Fruit fly (Drosophila melanogaster) whole organism, embryonic: Measurements from ENCODE around the gene cort.

Source experiments
- B-H2 ChIP-seq: fragments of 200-800 bp; sonication (Bioruptor generic); optimal IDR thresholded peaks from 2 replicates; lab custom pipeline; 2018; ENCODE audit warnings: missing biosample characterization, mild to moderate bottlenecking, missing genetic modification characterization
- CG10209 ChIP-seq: fragments of 200-800 bp; sonication (Bioruptor generic); optimal IDR thresholded peaks from 3 replicates; lab custom pipeline; 2017; ENCODE audit warnings: missing biosample characterization, mild to moderate bottlenecking, missing genetic modification characterization, missing genetic modification reagents
- CG1024 ChIP-seq: fragments of 200-800 bp; sonication (Bioruptor generic); IDR thresholded peaks from 2 replicates; pipeline ENCODE4 v1.3.6; 2022; ENCODE audit warnings: missing biosample characterization, missing genetic modification characterization
- CG10267 ChIP-seq: fragments of 200-800 bp; sonication (Bioruptor generic); optimal IDR thresholded peaks from 2 replicates; lab custom pipeline; 2018; ENCODE audit warnings: missing biosample characterization, mild to moderate bottlenecking, missing genetic modification characterization, moderate library complexity
- CG10274 ChIP-seq: fragments of 200-800 bp; sonication (Bioruptor generic); optimal IDR thresholded peaks from 3 replicates; lab custom pipeline; 2017; ENCODE audit warnings: missing biosample characterization, mild to moderate bottlenecking, missing genetic modification characterization
- CG10543 ChIP-seq: fragments of 200-800 bp; sonication (Bioruptor generic); optimal IDR thresholded peaks from 3 replicates; lab custom pipeline; 2017; ENCODE audit warnings: missing biosample characterization, mild to moderate bottlenecking, missing genetic modification characterization, moderate library complexity
- CG10565 ChIP-seq: fragments of 200-800 bp; sonication (Bioruptor generic); optimal IDR thresholded peaks from 3 replicates; lab custom pipeline; 2016; ENCODE audit warnings: missing biosample characterization, mild to moderate bottlenecking, missing genetic modification characterization
- CG11398 ChIP-seq: fragments of 200-800 bp; sonication (Bioruptor generic); optimal IDR thresholded peaks from 2 replicates; lab custom pipeline; 2016; ENCODE audit warnings: missing biosample characterization, missing genetic modification characterization
- CG12236 ChIP-seq: fragments of 200-800 bp; sonication (Bioruptor generic); optimal IDR thresholded peaks from 2 replicates; lab custom pipeline; 2016; ENCODE audit warnings: missing biosample characterization, missing genetic modification characterization
- CG1233 ChIP-seq: fragments of 200-800 bp; sonication (Bioruptor generic); optimal IDR thresholded peaks from 4 replicates; lab custom pipeline; 2018; ENCODE audit warnings: missing biosample characterization, mild to moderate bottlenecking, missing genetic modification characterization
- CG12942 ChIP-seq: fragments of 200-800 bp; sonication (Bioruptor generic); optimal IDR thresholded peaks from 3 replicates; lab custom pipeline; 2016; ENCODE audit warnings: missing biosample characterization, missing genetic modification characterization
- CG14441 ChIP-seq: fragments of 200-800 bp; sonication (Bioruptor generic); IDR thresholded peaks from 2 replicates; pipeline ENCODE4 v1.3.6; 2022; ENCODE audit warnings: missing biosample characterization, missing genetic modification characterization
- CG14710 ChIP-seq: fragments of 200-800 bp; sonication (Bioruptor generic); optimal IDR thresholded peaks from 3 replicates; lab custom pipeline; 2019; ENCODE audit warnings: missing biosample characterization, mild to moderate bottlenecking, missing genetic modification characterization, moderate library complexity
- CG15073 ChIP-seq: fragments of 200-800 bp; sonication (Bioruptor generic); optimal IDR thresholded peaks from 2 replicates; lab custom pipeline; 2016; ENCODE audit warnings: missing biosample characterization, missing genetic modification characterization
- CG15514 ChIP-seq: fragments of 200-800 bp; sonication (Bioruptor generic); optimal IDR thresholded peaks from 3 replicates; lab custom pipeline; 2017; ENCODE audit warnings: missing biosample characterization, missing genetic modification characterization, mild to moderate bottlenecking, moderate library complexity, missing genetic modification reagents
- CG17802 ChIP-seq: fragments of 200-800 bp; sonication (Bioruptor generic); optimal IDR thresholded peaks from 2 replicates; lab custom pipeline; 2018; ENCODE audit warnings: missing biosample characterization, mild to moderate bottlenecking, missing genetic modification characterization, moderate library complexity
- CG2202 ChIP-seq: fragments of 200-800 bp; sonication (Bioruptor generic); optimal IDR thresholded peaks from 2 replicates; lab custom pipeline; 2018; ENCODE audit warnings: missing biosample characterization, mild to moderate bottlenecking, missing genetic modification characterization
- CG3163 ChIP-seq: fragments of 200-800 bp; sonication (Bioruptor generic); optimal IDR thresholded peaks from 3 replicates; lab custom pipeline; 2016; ENCODE audit warnings: missing biosample characterization, missing genetic modification characterization
- CG5180 ChIP-seq: fragments of 200-800 bp; sonication (Bioruptor generic); optimal IDR thresholded peaks from 3 replicates; lab custom pipeline; 2017; ENCODE audit warnings: missing biosample characterization, missing genetic modification characterization, mild to moderate bottlenecking, moderate library complexity, missing genetic modification reagents
- CG7839 ChIP-seq: fragments of 200-800 bp; sonication (Bioruptor generic); optimal IDR thresholded peaks from 3 replicates; lab custom pipeline; 2018; ENCODE audit warnings: missing biosample characterization, mild to moderate bottlenecking, missing genetic modification characterization, moderate library complexity
- CG7928 ChIP-seq: fragments of 200-800 bp; sonication (Bioruptor generic); optimal IDR thresholded peaks from 2 replicates; lab custom pipeline; 2017; ENCODE audit warnings: missing biosample characterization, mild to moderate bottlenecking, missing genetic modification characterization
- CG8924 ChIP-seq: fragments of 200-800 bp; optimal IDR thresholded peaks from 3 replicates; lab custom pipeline; 2019; ENCODE audit warnings: missing biosample characterization, mild to moderate bottlenecking, missing genetic modification characterization, moderate library complexity
- CG9727 ChIP-seq: fragments of 200-800 bp; sonication (Bioruptor generic); optimal IDR thresholded peaks from 3 replicates; lab custom pipeline; 2017; ENCODE audit warnings: missing biosample characterization, mild to moderate bottlenecking, missing genetic modification characterization
- CG9932 ChIP-seq: fragments of 200-800 bp; sonication (Bioruptor generic); IDR thresholded peaks from 2 replicates; pipeline ENCODE4 v1.3.6; 2022; ENCODE audit warnings: missing biosample characterization, missing genetic modification characterization
- Doc3 ChIP-seq: fragments of 200-800 bp; sonication (Bioruptor generic); IDR thresholded peaks from 3 replicates; pipeline ENCODE4 v1.3.6; 2022; ENCODE audit warnings: missing biosample characterization, missing genetic modification characterization; ENCODE audit not compliant: partially characterized antibody
- Eip74EF ChIP-seq, 2 experiments: fragments of 200-800 bp in 1 of 2; fragments of >200 bp in 1 of 2; sonication (Bioruptor generic) in 1 of 2; optimal IDR thresholded peaks; 2 replicates each; lab custom pipeline; 2017 to 2019; ENCODE audit warnings: missing biosample characterization in 2 of 2, missing genetic modification characterization in 2 of 2, mild to moderate bottlenecking in 1 of 2, moderate library complexity in 1 of 2
- Fer1 ChIP-seq: fragments of 200-800 bp; sonication (Bioruptor generic); optimal IDR thresholded peaks from 2 replicates; lab custom pipeline; 2017; ENCODE audit warnings: missing biosample characterization, mild to moderate bottlenecking, missing genetic modification characterization
- Fer3 ChIP-seq: fragments of 200-800 bp; sonication (Bioruptor generic); optimal IDR thresholded peaks from 2 replicates; lab custom pipeline; 2018; ENCODE audit warnings: missing biosample characterization, mild to moderate bottlenecking, missing genetic modification characterization, moderate library complexity
- H15 ChIP-seq: fragments of 200-800 bp; sonication (Bioruptor generic); IDR thresholded peaks from 3 replicates; pipeline ENCODE4 v1.3.6; 2022; ENCODE audit warnings: missing biosample characterization, missing genetic modification characterization
- HHEX ChIP-seq: fragments of 200-800 bp; sonication (Bioruptor generic); optimal IDR thresholded peaks from 3 replicates; lab custom pipeline; 2017; ENCODE audit warnings: missing biosample characterization, mild to moderate bottlenecking, missing genetic modification characterization, missing genetic modification reagents
- Hsf ChIP-seq: fragments of 200-800 bp; sonication (Bioruptor generic); optimal IDR thresholded peaks from 3 replicates; lab custom pipeline; 2016; ENCODE audit warnings: missing biosample characterization, missing genetic modification characterization
- Rfx ChIP-seq: fragments of 200-800 bp; sonication (Bioruptor generic); IDR thresholded peaks from 2 replicates; pipeline ENCODE4 v1.3.6; 2022; ENCODE audit warnings: missing biosample characterization, missing genetic modification characterization
- Rx ChIP-seq: fragments of 200-800 bp; sonication (Bioruptor generic); IDR thresholded peaks from 2 replicates; pipeline ENCODE4 v1.3.6; 2022; ENCODE audit warnings: missing biosample characterization, missing genetic modification characterization
- chinmo ChIP-seq: fragments of 200-800 bp; sonication (Bioruptor generic); IDR thresholded peaks from 4 replicates; pipeline ENCODE4 v1.3.6; 2022; ENCODE audit warnings: missing biosample characterization, missing genetic modification characterization; ENCODE audit not compliant: partially characterized antibody
- corto ChIP-seq: fragments of 200-800 bp; sonication (Bioruptor generic); optimal IDR thresholded peaks from 2 replicates; lab custom pipeline; 2016; ENCODE audit warnings: missing biosample characterization, mild to moderate bottlenecking, missing genetic modification characterization, moderate library complexity
- fd96Cb ChIP-seq: fragments of 200-800 bp; sonication (Bioruptor generic); optimal IDR thresholded peaks from 2 replicates; lab custom pipeline; 2018; ENCODE audit warnings: missing biosample characterization, mild to moderate bottlenecking, missing genetic modification characterization, moderate library complexity
- gcm ChIP-seq: fragments of 200-800 bp; sonication (Bioruptor generic); optimal IDR thresholded peaks from 2 replicates; lab custom pipeline; 2019; ENCODE audit warnings: missing biosample characterization, mild to moderate bottlenecking, missing genetic modification characterization, moderate library complexity
- inv ChIP-seq: fragments of 200-800 bp; sonication (Bioruptor generic); IDR thresholded peaks from 2 replicates; pipeline ENCODE4 v1.3.6; 2022; ENCODE audit warnings: missing biosample characterization, missing genetic modification characterization; ENCODE audit not compliant: partially characterized antibody
- lab ChIP-seq: fragments of 200-800 bp; sonication (Bioruptor generic); optimal IDR thresholded peaks from 3 replicates; lab custom pipeline; 2017; ENCODE audit warnings: missing biosample characterization, missing genetic modification characterization, mild to moderate bottlenecking, moderate library complexity, missing genetic modification reagents
- lilli ChIP-seq: fragments of 200-800 bp; sonication (Bioruptor generic); optimal IDR thresholded peaks from 3 replicates; lab custom pipeline; 2016; ENCODE audit warnings: missing biosample characterization, missing genetic modification characterization
- mam ChIP-seq: fragments of 200-800 bp; sonication (Bioruptor generic); optimal IDR thresholded peaks from 3 replicates; lab custom pipeline; 2016; ENCODE audit warnings: missing biosample characterization, missing genetic modification characterization
- sr ChIP-seq: fragments of 200-800 bp; sonication (Bioruptor generic); IDR thresholded peaks from 3 replicates; pipeline ENCODE4 v1.3.6; 2022; ENCODE audit warnings: missing biosample characterization, missing genetic modification characterization
- stwl ChIP-seq: fragments of 200-800 bp; sonication (Bioruptor generic); optimal IDR thresholded peaks from 3 replicates; lab custom pipeline; 2018; ENCODE audit warnings: missing biosample characterization, mild to moderate bottlenecking, missing genetic modification characterization, moderate library complexity
- tll ChIP-seq, 2 experiments: fragments of 200-800 bp in 1 of 2; fragments of >200 bp in 1 of 2; sonication (Bioruptor generic) in 1 of 2; optimal IDR thresholded peaks; 2 replicates each; lab custom pipeline; 2017 to 2019; ENCODE audit warnings: missing biosample characterization in 2 of 2, missing genetic modification characterization in 2 of 2, mild to moderate bottlenecking in 1 of 2, moderate library complexity in 1 of 2
- trem ChIP-seq: fragments of 200-800 bp; optimal IDR thresholded peaks from 3 replicates; lab custom pipeline; 2019; ENCODE audit warnings: missing biosample characterization, mild to moderate bottlenecking, missing genetic modification characterization, moderate library complexity
- tx ChIP-seq: fragments of 200-800 bp; sonication (Bioruptor generic); optimal IDR thresholded peaks from 2 replicates; lab custom pipeline; 2016; ENCODE audit warnings: missing biosample characterization, missing genetic modification characterization
- vnd ChIP-seq: fragments of 200-800 bp; sonication (Bioruptor generic); IDR thresholded peaks from 3 replicates; pipeline ENCODE4 v1.3.6; 2022; ENCODE audit warnings: missing biosample characterization, missing genetic modification characterization; ENCODE audit not compliant: partially characterized antibody
- vvl ChIP-seq: fragments of 200-800 bp; sonication (Bioruptor generic); IDR thresholded peaks from 2 replicates; pipeline ENCODE4 v1.3.6; 2022; ENCODE audit warnings: missing biosample characterization, missing genetic modification characterization

Gene cort

dm6 chr2L:6708997-6709662 lies 32.7 kb upstream of the cort start, which contains the start of gene Tsp (continued):
- TF ChIP-seq CG12942 (GFP tag; lab: Kevin White, UChicago) (no peak), CG14710 (tag; lab: Kevin White, UChicago) (no peak), CG11398 (GFP tag; lab: Kevin White, UChicago) (no peak), lab (GFP tag; lab: Kevin White, UChicago) (peak; percentile 14), fd96Cb (tag; lab: Kevin White, UChicago) (no peak), CG10267 (peak; percentile 1), Eip74EF (GFP tag; optimal IDR thresholded peaks at IDR 0.05; lab: Kevin White, UChicago) (peak in 1 of 2 experiments; percentile 64), inv (GFP tag; lab: Robert Waterston, UW) (no peak), CG3163 (no peak), Rfx (GFP tag; lab: Robert Waterston, UW) (0 out of 2 replicates have a peak, but pooled peaks have one; percentile 23), stwl (tag; lab: Kevin White, UChicago) (peak; percentile 77), HHEX (no peak), Fer3 (tag; lab: Kevin White, UChicago) (no peak), CG10565 (no peak), CG15073 (no peak), CG7928 (GFP tag; lab: Kevin White, UChicago) (no peak), CG7839 (tag; lab: Kevin White, UChicago) (no peak), tx (GFP tag; lab: Kevin White, UChicago) (no peak), B-H2 (GFP tag; lab: Kevin White, UChicago) (no peak), CG14441 (GFP tag; lab: Robert Waterston, UW) (no peak), tll (GFP tag; optimal IDR thresholded peaks at IDR 0.05; lab: Kevin White, UChicago) (no peak), trem (no peak), vnd (no peak), corto (GFP tag; lab: Kevin White, UChicago) (no peak), CG10209 (GFP tag; lab: Kevin White, UChicago) (no peak), H15 (GFP tag; lab: Robert Waterston, UW) (no peak), CG17802 (tag; lab: Kevin White, UChicago) (no peak), CG5180 (peak; percentile 59), CG10543 (GFP tag; lab: Kevin White, UChicago) (no peak), mam (GFP tag; lab: Kevin White, UChicago) (no peak), Rx (no peak), gcm (GFP tag; lab: Kevin White, UChicago) (no peak), CG9932 (no peak), vvl (GFP tag; lab: Robert Waterston, UW) (peak; percentile 54), CG1233 (no peak), CG1024 (GFP tag; lab: Robert Waterston, UW) (no peak), lilli (GFP tag; lab: Kevin White, UChicago) (no peak), CG2202 (no peak), Fer1 (no peak), Doc3 (GFP tag; lab: Robert Waterston, UW) (no peak), CG9727 (GFP tag; lab: Kevin White, UChicago) (no peak), sr (GFP tag; lab: Robert Waterston, UW) (peak; percentile 86), Hsf (GFP tag; lab: Kevin White, UChicago) (no peak), chinmo (peak; percentile 96; the same call in 3 of the 4 replicates), CG8924 (tag; lab: Kevin White, UChicago) (no peak), CG10274 (no peak), CG15514 (GFP tag; lab: Kevin White, UChicago) (peak; percentile 4), CG12236 (GFP tag; lab: Kevin White, UChicago) (no peak)
